Fruit fly (Drosophila melanogaster): ENCODE results near the gene CG11699.
A peak's percentile ranks its signal among the peaks of the same experiment; 100 is the strongest.

The CG11699 gene

DNA sequence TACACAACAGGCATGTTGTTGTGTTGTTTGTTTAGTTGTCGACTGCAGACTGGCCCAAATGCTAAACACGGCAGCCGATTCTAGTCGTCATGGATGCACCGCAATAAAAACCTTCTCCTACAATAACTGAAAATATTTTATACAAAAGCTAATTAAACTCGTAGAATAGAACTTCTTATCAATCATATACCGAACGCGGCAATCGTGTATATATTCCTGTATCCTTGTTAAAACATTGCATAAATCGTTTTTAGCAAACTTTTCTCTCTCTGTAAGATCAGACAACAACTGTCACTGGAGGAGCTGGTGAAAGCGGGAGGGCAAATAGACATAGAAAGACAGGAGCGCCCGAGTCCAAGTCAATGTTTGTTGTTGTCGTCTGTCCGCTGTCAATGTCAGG, 21.7 kb upstream of the CG11699 start:
- TF ChIP-seq CG5204 (GFP tag; optimal IDR thresholded peaks at IDR 0.05) (no peak), bab1 (GFP tag; optimal IDR thresholded peaks at IDR 0.05) (no peak), CG33017 (tag; optimal IDR thresholded peaks at IDR 0.05) (no peak), Clk (GFP tag; optimal IDR thresholded peaks at IDR 0.05) (no peak), cic (GFP tag; optimal IDR thresholded peaks at IDR 0.05) (no peak), tj (GFP tag; optimal IDR thresholded peaks at IDR 0.05) (no peak), Hr96 (GFP tag; optimal IDR thresholded peaks at IDR 0.05) (no peak), CG7101 (tag; optimal IDR thresholded peaks at IDR 0.05) (no peak), ovo (GFP tag; optimal IDR thresholded peaks at IDR 0.05) (no peak), CG7045 (GFP tag; optimal IDR thresholded peaks at IDR 0.05) (no peak), CG14711 (tag; optimal IDR thresholded peaks at IDR 0.05) (no peak), CG12768 (GFP tag; optimal IDR thresholded peaks at IDR 0.05) (no peak), CG11617 (GFP tag; optimal IDR thresholded peaks at IDR 0.05) (no peak), toe (GFP tag; optimal IDR thresholded peaks at IDR 0.05) (no peak), kay (GFP tag; ENCODE audit: borderline replicate concordance) (no peak), Mnt (GFP tag; optimal IDR thresholded peaks at IDR 0.05) (no peak), pad (GFP tag; optimal IDR thresholded peaks at IDR 0.05) (no peak), cnc (optimal IDR thresholded peaks at IDR 0.05) (no peak)

dm6 chrX:11550078-11550477, 20.3 kb upstream of the CG11699 start:
- no peak for TF ChIP-seq Crg-1 (GFP tag; optimal IDR thresholded peaks at IDR 0.05)
- peak; percentile 87 for TF ChIP-seq bab1 (GFP tag; optimal IDR thresholded peaks at IDR 0.05)
- no peak for TF ChIP-seq ovo (GFP tag; optimal IDR thresholded peaks at IDR 0.05)
- TF ChIP-seq CG7101 (tag; optimal IDR thresholded peaks at IDR 0.05): peak; percentile 73
- no peak for TF ChIP-seq Clk (GFP tag; optimal IDR thresholded peaks at IDR 0.05)
- TF ChIP-seq CG11617 (GFP tag; optimal IDR thresholded peaks at IDR 0.05): peak; percentile 46

DNA sequence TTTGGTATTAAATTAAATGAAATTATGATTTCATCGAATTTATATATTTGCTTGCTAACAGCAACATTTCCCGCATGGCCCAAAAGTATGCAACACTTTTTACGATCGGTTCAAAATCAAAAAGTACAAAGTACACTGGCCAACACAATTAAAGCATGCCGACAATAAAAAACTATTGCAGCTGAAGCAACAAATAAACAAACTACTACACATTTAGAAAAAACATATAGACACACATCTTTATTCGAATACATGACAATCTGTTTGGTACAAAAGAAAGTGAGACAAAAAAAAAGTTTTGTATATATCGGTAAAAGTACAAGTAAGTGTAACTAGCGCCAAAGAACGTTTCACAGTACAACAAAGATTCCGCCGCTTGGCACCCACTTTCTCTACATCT, 15.4 kb upstream of the CG11699 start:
- TF ChIP-seq CG7101 (tag; optimal IDR thresholded peaks at IDR 0.05) (peak; percentile 51), pad (GFP tag; optimal IDR thresholded peaks at IDR 0.05) (no peak), CG33017 (tag; optimal IDR thresholded peaks at IDR 0.05) (peak; percentile 11), bab1 (GFP tag; optimal IDR thresholded peaks at IDR 0.05) (peak; percentile 56), cic (GFP tag; optimal IDR thresholded peaks at IDR 0.05) (no peak)

DNA sequence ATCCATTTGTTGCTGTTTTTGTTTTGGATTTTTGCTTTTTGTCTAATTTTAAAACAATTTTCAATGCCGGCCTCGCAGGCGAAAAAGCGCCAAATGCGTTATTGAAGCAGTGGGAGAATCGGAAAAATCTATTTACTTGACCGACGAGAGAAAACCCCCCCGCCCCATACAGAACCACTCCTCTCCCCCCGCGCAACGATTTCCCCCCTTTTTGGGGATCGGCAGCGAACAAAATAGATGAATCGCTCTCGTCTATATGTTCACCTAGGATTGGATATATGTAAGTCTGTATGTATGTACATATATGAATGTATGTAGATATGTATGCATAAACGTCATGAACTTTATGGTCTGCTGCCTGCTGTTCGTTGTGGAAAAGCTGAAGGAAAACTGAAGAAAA, 13.6 kb upstream of the CG11699 start:
- TF ChIP-seq tj (GFP tag; optimal IDR thresholded peaks at IDR 0.05) (no peak), Crg-1 (GFP tag; optimal IDR thresholded peaks at IDR 0.05) (no peak), toe (GFP tag; optimal IDR thresholded peaks at IDR 0.05) (no peak), CG5204 (GFP tag; optimal IDR thresholded peaks at IDR 0.05) (no peak), CG11617 (GFP tag; optimal IDR thresholded peaks at IDR 0.05) (no peak), pad (GFP tag; optimal IDR thresholded peaks at IDR 0.05) (no peak), CG7045 (GFP tag; optimal IDR thresholded peaks at IDR 0.05) (no peak)

dm6 chrX:11558389-11558908, 12.0 kb upstream of the CG11699 start, which contains the start of gene CG1572:
Gene CG1572, minus strand, starts transcription at chrX:11558654.
- no peak for TF ChIP-seq Clk (GFP tag; optimal IDR thresholded peaks at IDR 0.05)
- TF ChIP-seq CG11617 (GFP tag; optimal IDR thresholded peaks at IDR 0.05): peak; percentile 18
- no peak for TF ChIP-seq CG5204 (GFP tag; optimal IDR thresholded peaks at IDR 0.05)
- no peak for TF ChIP-seq CG1620 (GFP tag; optimal IDR thresholded peaks at IDR 0.05)
- TF ChIP-seq CG7101 (tag; optimal IDR thresholded peaks at IDR 0.05): no peak
- TF ChIP-seq CG12768 (GFP tag; optimal IDR thresholded peaks at IDR 0.05): no peak
- no peak for TF ChIP-seq ovo (GFP tag; optimal IDR thresholded peaks at IDR 0.05)
- no peak for TF ChIP-seq pad (GFP tag; optimal IDR thresholded peaks at IDR 0.05)
- no peak for TF ChIP-seq cnc (optimal IDR thresholded peaks at IDR 0.05)
- TF ChIP-seq tj (GFP tag; optimal IDR thresholded peaks at IDR 0.05): peak; percentile 42
- peak; percentile 37 for TF ChIP-seq cic (GFP tag; optimal IDR thresholded peaks at IDR 0.05)
- no peak for TF ChIP-seq CG33017 (tag; optimal IDR thresholded peaks at IDR 0.05)
- TF ChIP-seq toe (GFP tag; optimal IDR thresholded peaks at IDR 0.05): no peak
- peak; percentile 16 for TF ChIP-seq bab1 (GFP tag; optimal IDR thresholded peaks at IDR 0.05)
- no peak for TF ChIP-seq Hr96 (GFP tag; optimal IDR thresholded peaks at IDR 0.05)
- no peak for TF ChIP-seq kay (GFP tag; ENCODE audit: borderline replicate concordance)
- peak; percentile 77 for TF ChIP-seq Mnt (GFP tag; optimal IDR thresholded peaks at IDR 0.05)
- no peak for TF ChIP-seq CG7045 (GFP tag; optimal IDR thresholded peaks at IDR 0.05)
- no peak for TF ChIP-seq Crg-1 (GFP tag; optimal IDR thresholded peaks at IDR 0.05)
- TF ChIP-seq CG14711 (tag; optimal IDR thresholded peaks at IDR 0.05): no peak

DNA sequence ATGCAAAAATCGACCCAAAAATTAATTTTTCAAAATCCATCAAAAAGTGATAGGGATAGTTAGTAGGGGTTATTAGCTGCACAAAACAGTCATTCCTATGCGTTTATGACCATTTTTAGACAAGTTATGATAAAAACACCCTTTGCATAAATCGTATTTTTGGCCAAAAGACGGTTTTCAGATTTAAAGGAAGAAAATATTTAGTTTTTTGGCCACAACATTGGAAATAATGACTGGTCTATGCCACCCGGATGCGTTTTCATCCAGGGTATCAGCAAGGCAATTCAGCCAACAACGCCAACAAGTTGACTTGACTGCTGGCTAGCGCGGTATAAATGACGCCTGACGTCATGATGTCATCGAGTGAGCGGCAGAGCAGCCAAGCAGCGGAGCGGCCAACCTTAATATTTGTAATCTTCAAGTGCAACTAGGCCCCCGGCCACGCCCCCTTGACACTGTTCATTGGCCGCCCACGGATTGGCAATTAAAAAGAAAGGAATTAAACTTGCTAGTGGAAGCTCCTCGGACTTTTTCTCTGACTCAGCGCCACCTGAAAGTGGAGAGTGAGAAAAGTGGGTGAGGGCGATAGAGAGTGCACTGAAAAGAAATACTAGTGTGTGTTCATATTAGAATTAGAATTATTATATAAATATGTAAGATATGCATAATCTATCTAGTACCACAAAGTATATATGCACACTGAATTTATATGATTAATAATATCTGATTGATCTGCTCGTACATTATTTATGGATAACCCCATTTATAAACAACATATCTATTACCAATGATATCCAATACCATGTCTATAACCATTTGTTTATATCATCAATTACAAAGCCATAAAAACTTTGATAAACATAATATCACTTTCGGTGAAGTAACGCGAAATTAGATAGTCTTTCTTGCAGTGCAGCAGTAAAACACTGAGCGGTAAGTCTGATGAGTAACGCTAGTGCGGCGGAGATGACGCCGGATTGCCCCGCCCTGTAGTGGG, 10.4 kb upstream of the CG11699 start:
- TF ChIP-seq Hr96 (GFP tag; optimal IDR thresholded peaks at IDR 0.05) (no peak), tj (GFP tag; optimal IDR thresholded peaks at IDR 0.05) (peak; percentile 88), kay (GFP tag; ENCODE audit: borderline replicate concordance) (peak; percentile 95), CG14711 (tag; optimal IDR thresholded peaks at IDR 0.05) (peak; percentile 85), bab1 (GFP tag; optimal IDR thresholded peaks at IDR 0.05) (peak; percentile 95), CG11617 (GFP tag; optimal IDR thresholded peaks at IDR 0.05) (peak; percentile 99), CG7101 (tag; optimal IDR thresholded peaks at IDR 0.05) (peak; percentile 96), CG12768 (GFP tag; optimal IDR thresholded peaks at IDR 0.05) (peak; percentile 91), CG1620 (GFP tag; optimal IDR thresholded peaks at IDR 0.05) (peak; percentile 74), toe (GFP tag; optimal IDR thresholded peaks at IDR 0.05) (peak; percentile 75), Clk (GFP tag; optimal IDR thresholded peaks at IDR 0.05) (peak; percentile 79), CG7045 (GFP tag; optimal IDR thresholded peaks at IDR 0.05) (peak; percentile 88), Mnt (GFP tag; optimal IDR thresholded peaks at IDR 0.05) (peak; percentile 66), pad (GFP tag; optimal IDR thresholded peaks at IDR 0.05) (peak; percentile 89), Crg-1 (GFP tag; optimal IDR thresholded peaks at IDR 0.05) (peak; percentile 87), cnc (optimal IDR thresholded peaks at IDR 0.05) (no peak), CG5204 (GFP tag; optimal IDR thresholded peaks at IDR 0.05) (no peak), CG33017 (tag; optimal IDR thresholded peaks at IDR 0.05) (peak; percentile 91), ovo (GFP tag; optimal IDR thresholded peaks at IDR 0.05) (peak; percentile 82), cic (GFP tag; optimal IDR thresholded peaks at IDR 0.05) (peak; percentile 80)

All from whole organism, adult.